Fruit fly (Drosophila melanogaster) whole organism, embryonic: Measurements from ENCODE around the gene CG18749.

ENCODE experiments used
- CG18764 ChIP-seq: fragments of 200-800 bp; sonication (Bioruptor generic); optimal IDR thresholded peaks from 3 replicates; lab custom pipeline; 2016; ENCODE audit warnings: missing biosample characterization, missing genetic modification characterization
- Dbx ChIP-seq: fragments of 200-800 bp; sonication (Bioruptor generic); IDR thresholded peaks from 3 replicates; pipeline ENCODE4 v1.3.6; 2022; ENCODE audit warnings: missing biosample characterization, missing genetic modification characterization
- fru ChIP-seq: fragments of >200 bp; optimal IDR thresholded peaks from 2 replicates; lab custom pipeline; 2017
- nom ChIP-seq: fragments of 200-800 bp; sonication (Bioruptor generic); optimal IDR thresholded peaks from 2 replicates; lab custom pipeline; 2017; ENCODE audit warnings: missing biosample characterization, missing genetic modification characterization, mild to moderate bottlenecking, moderate library complexity, missing genetic modification reagents
- run ChIP-seq: fragments of 200-800 bp; sonication (Bioruptor generic); optimal IDR thresholded peaks from 3 replicates; lab custom pipeline; 2018; ENCODE audit warnings: missing biosample characterization, mild to moderate bottlenecking, missing genetic modification characterization
- slbo ChIP-seq: fragments of 200-800 bp; sonication (Bioruptor generic); IDR thresholded peaks from 2 replicates; pipeline ENCODE4 v1.3.6; 2022; ENCODE audit warnings: missing biosample characterization, missing genetic modification characterization
- stc ChIP-seq: fragments of 200-800 bp; sonication (Bioruptor generic); IDR thresholded peaks from 2 replicates; pipeline ENCODE4 v1.3.6; 2022; ENCODE audit warnings: missing biosample characterization, missing genetic modification characterization
- tgo ChIP-seq: fragments of 200-800 bp; sonication (Bioruptor generic); IDR thresholded peaks from 3 replicates; pipeline ENCODE4 v1.3.6; 2022; ENCODE audit warnings: missing biosample characterization, missing genetic modification characterization

DNA sequence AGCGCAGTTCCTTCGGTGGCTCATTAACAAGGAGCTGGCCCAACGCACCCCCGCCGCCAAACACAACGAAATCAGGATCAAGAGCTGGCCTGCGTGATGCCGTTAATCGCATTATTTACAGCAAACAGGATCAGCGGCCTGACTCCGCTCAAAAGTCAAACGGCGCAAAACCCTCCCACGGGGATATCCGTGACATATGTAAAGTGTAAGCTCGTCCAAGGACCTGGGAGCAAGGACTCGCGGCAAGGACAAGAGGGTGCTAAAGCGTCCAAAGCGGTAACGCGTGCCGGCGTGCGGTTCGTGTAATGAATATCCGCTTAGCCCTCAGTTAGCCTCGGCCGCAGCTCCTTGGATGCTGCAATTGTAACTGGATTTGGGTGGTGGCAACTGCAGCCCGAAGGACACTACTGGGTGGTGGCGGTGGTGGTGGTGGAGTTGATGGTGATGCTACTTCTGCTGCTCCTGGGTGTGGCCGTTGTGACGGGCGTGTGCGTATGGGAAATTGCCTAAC is 18.3 kb upstream of the CG18749 start:
- TF ChIP-seq CG18764 = no peak
- no peak for TF ChIP-seq slbo (GFP tag; lab: Robert Waterston, UW)
- no peak for TF ChIP-seq tgo (GFP tag; lab: Robert Waterston, UW)
- peak; percentile 28 for TF ChIP-seq run (tag; lab: Kevin White, UChicago)
- no peak for TF ChIP-seq fru
- no peak for TF ChIP-seq nom (GFP tag; lab: Kevin White, UChicago)
- TF ChIP-seq stc (GFP tag; lab: Robert Waterston, UW) = no peak
- no peak for TF ChIP-seq Dbx (GFP tag; lab: Robert Waterston, UW)
